Fruit fly (Drosophila melanogaster) whole organism, wandering third instar larva: ENCODE measurements around the gene CG34170.

Experiments
- Abd-B ChIP-seq: fragments of >200 bp; optimal IDR thresholded peaks from 2 replicates; lab custom pipeline; 2017; ENCODE audit warnings: missing biosample characterization, missing genetic modification characterization
- CG9705 ChIP-seq: fragments of 200-800 bp; sonication (Bioruptor generic); optimal IDR thresholded peaks from 2 replicates; lab custom pipeline; 2018; ENCODE audit warnings: missing biosample characterization, mild to moderate bottlenecking, missing genetic modification characterization
- Dfd ChIP-seq: fragments of >200 bp; optimal IDR thresholded peaks from 2 replicates; lab custom pipeline; 2017; ENCODE audit warnings: missing biosample characterization, missing genetic modification characterization
- Dif ChIP-seq: fragments of 200-275, 200-300 bp; sonication (Bioruptor generic); optimal IDR thresholded peaks from 2 replicates; lab custom pipeline; 2018; ENCODE audit warnings: missing biosample characterization, missing genetic modification characterization; ENCODE audit not compliant: partially characterized antibody
- HLH106 ChIP-seq: fragments of 200-800 bp; optimal IDR thresholded peaks from 3 replicates; lab custom pipeline; 2019; ENCODE audit warnings: missing biosample characterization, mild to moderate bottlenecking, missing genetic modification characterization, moderate library complexity
- Hnf4 ChIP-seq: fragments of 200-800 bp; sonication (Bioruptor generic); optimal IDR thresholded peaks from 2 replicates; lab custom pipeline; 2016; ENCODE audit warnings: missing biosample characterization, mild to moderate bottlenecking, missing genetic modification characterization
- Jra ChIP-seq: sonication (Bioruptor generic); optimal IDR thresholded peaks from 2 replicates; lab custom pipeline; 2016; ENCODE audit warnings: missing biosample characterization, missing genetic modification characterization
- Mio ChIP-seq: sonication (Bioruptor generic); optimal IDR thresholded peaks from 2 replicates; lab custom pipeline; 2016; ENCODE audit warnings: missing biosample characterization, missing genetic modification characterization
- Myc ChIP-seq: fragments of >200 bp; optimal IDR thresholded peaks from 2 replicates; lab custom pipeline; 2017
- N ChIP-seq: fragments of >200 bp; optimal IDR thresholded peaks from 2 replicates; lab custom pipeline; 2018; ENCODE audit warnings: missing biosample characterization, missing external identifiers, missing genetic modification characterization
- OdsH ChIP-seq: fragments of 200-800 bp; sonication (Bioruptor generic); optimal IDR thresholded peaks from 2 replicates; lab custom pipeline; 2016; ENCODE audit warnings: missing biosample characterization, mild to moderate bottlenecking, missing genetic modification characterization
- Rel ChIP-seq, 2 experiments: fragments of 200-800 bp; sonication (Bioruptor generic) in 1 of 2; optimal IDR thresholded peaks; 2 replicates in 1 of 2; 3 replicates in 1 of 2; lab custom pipeline; 2016 to 2019; ENCODE audit warnings: mild to moderate bottlenecking in 2 of 2, missing biosample characterization in 2 of 2, missing genetic modification characterization in 2 of 2, moderate library complexity in 1 of 2
- Sp1 ChIP-seq: fragments of 200-800 bp; sonication (Bioruptor generic); optimal IDR thresholded peaks from 3 replicates; lab custom pipeline; 2019; ENCODE audit warnings: missing biosample characterization, mild to moderate bottlenecking, missing genetic modification characterization, moderate library complexity
- Vsx2 ChIP-seq: fragments of 200-300, 225-300 bp; sonication (Bioruptor generic); optimal IDR thresholded peaks from 2 replicates; lab custom pipeline; 2018; ENCODE audit warnings: missing biosample characterization, missing genetic modification characterization; ENCODE audit not compliant: partially characterized antibody
- br ChIP-seq: fragments of 200-800 bp; sonication (Bioruptor generic); optimal IDR thresholded peaks from 2 replicates; lab custom pipeline; 2016; ENCODE audit warnings: missing biosample characterization, missing genetic modification characterization
- brk ChIP-seq: fragments of 200-800 bp; sonication (Bioruptor generic); optimal IDR thresholded peaks from 2 replicates; lab custom pipeline; 2016; ENCODE audit warnings: missing biosample characterization, mild to moderate bottlenecking, missing genetic modification characterization
- dl ChIP-seq, 2 experiments: fragments of 175-275, 200-275 bp in 1 of 2; fragments of 200-275 bp in 1 of 2; sonication (Bioruptor generic); optimal IDR thresholded peaks; lab custom pipeline; 2018; ENCODE audit warnings: mild to moderate bottlenecking in 2 of 2, missing biosample characterization in 2 of 2, missing genetic modification characterization in 2 of 2, moderate library complexity in 2 of 2; ENCODE audit not compliant: partially characterized antibody in 2 of 2, insufficient read depth in 1 of 2
- dmrt93B ChIP-seq: fragments of 200-800 bp; sonication (Bioruptor generic); optimal IDR thresholded peaks from 2 replicates; lab custom pipeline; 2018; ENCODE audit warnings: missing biosample characterization, mild to moderate bottlenecking, missing genetic modification characterization
- dsf ChIP-seq: sonication (Bioruptor generic); optimal IDR thresholded peaks from 2 replicates; lab custom pipeline; 2016; ENCODE audit warnings: missing biosample characterization, missing genetic modification characterization, borderline replicate concordance
- ey ChIP-seq: fragments of 200-800 bp; sonication (Bioruptor generic); optimal IDR thresholded peaks from 2 replicates; lab custom pipeline; 2016; ENCODE audit warnings: missing biosample characterization, missing genetic modification characterization
- foxo ChIP-seq, 2 experiments: fragments of 200-800 bp; sonication (Bioruptor generic); optimal IDR thresholded peaks; 2 replicates in 1 of 2; 3 replicates in 1 of 2; lab custom pipeline; 2016 to 2017; ENCODE audit warnings: missing biosample characterization in 2 of 2, missing genetic modification characterization in 2 of 2
- h ChIP-seq: fragments of 200-800 bp; sonication (Bioruptor generic); optimal IDR thresholded peaks from 3 replicates; lab custom pipeline; 2016; ENCODE audit warnings: missing biosample characterization, mild to moderate bottlenecking, missing genetic modification characterization
- jim ChIP-seq: fragments of 175-275, 200-325 bp; sonication (Bioruptor generic); optimal IDR thresholded peaks from 2 replicates; lab custom pipeline; 2016; ENCODE audit warnings: missing biosample characterization, mild to moderate bottlenecking, missing genetic modification characterization
- pan ChIP-seq: fragments of >200 bp; optimal IDR thresholded peaks from 2 replicates; lab custom pipeline; 2017
- rgr ChIP-seq: fragments of 200-800 bp; sonication (Bioruptor generic); optimal IDR thresholded peaks from 3 replicates; lab custom pipeline; 2016; ENCODE audit warnings: missing biosample characterization, mild to moderate bottlenecking, missing genetic modification characterization
- tai ChIP-seq: sonication (Bioruptor generic); optimal IDR thresholded peaks from 2 replicates; lab custom pipeline; 2016; ENCODE audit warnings: missing biosample characterization, missing genetic modification characterization
- woc ChIP-seq: sonication (Bioruptor generic); optimal IDR thresholded peaks from 2 replicates; lab custom pipeline; 2016; ENCODE audit warnings: missing biosample characterization, mild to moderate bottlenecking, missing genetic modification characterization

The CG34170 gene

DNA sequence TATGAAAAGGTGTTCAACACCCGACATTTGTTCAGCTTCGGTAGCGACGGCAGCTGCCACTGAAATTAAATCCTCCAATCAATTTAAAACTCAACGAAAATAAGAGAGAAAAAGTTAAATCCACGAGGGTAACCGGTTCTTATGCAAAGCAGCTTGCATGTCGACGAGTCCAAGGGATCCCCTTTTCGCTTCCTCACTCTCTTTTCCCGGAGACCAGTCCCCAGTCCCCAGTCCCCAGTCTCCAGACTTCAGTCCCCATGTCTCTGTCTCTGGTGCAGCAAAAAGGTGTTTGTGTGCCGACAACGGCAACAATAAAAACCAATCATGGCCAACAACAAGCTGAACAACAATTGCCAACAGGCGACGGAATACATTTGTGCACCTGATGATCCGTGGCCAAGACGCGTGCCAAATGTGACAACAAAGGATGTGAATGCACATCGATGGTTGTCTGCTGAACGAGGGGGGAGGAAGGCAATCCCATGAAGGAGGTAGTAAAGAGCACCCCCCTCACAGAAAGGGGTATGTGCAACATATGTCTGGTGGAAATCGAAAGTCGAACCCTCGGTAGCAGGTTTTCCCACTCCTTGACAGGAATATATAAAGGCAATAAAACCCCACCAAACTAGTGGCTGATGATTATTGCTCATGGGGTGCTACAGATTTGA is 43.4 kb downstream of the CG34170 start:
- TF ChIP-seq Dif (GFP tag; lab: Kevin White, UChicago) (peak; percentile 1), ey (no peak), brk (GFP tag; lab: Kevin White, UChicago) (peak; percentile 2), OdsH (no peak), Rel (GFP tag; optimal IDR thresholded peaks at IDR 0.05; lab: Kevin White, UChicago) (no peak), Rel (tag; optimal IDR thresholded peaks at IDR 0.05; lab: Kevin White, UChicago) (peak; percentile 79), Vsx2 (GFP tag; lab: Kevin White, UChicago) (peak; percentile 32), h (GFP tag; lab: Kevin White, UChicago) (peak; percentile 12), Myc (no peak)

DNA sequence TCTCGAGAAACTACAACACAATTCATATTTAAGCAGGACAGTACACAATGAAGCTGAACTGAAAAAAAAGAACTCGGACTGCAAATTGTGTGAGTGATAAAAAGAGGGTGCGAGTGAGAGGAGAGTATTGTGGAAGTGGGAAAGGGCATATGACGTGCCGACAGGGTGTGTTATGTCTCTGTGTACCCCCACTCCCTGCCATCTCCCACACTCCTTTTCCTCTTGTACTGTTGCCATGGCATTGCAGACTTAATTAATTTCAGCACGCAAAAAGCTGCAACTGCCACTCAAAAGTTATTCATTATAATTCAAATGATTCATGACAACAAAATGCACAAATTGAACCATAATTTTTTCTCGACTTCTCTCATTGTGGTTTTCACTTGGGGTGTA is 44.3 kb downstream of the CG34170 start:
- TF ChIP-seq foxo (GFP tag; optimal IDR thresholded peaks at IDR 0.05; lab: Kevin White, UChicago) = no peak
- no peak for TF ChIP-seq dmrt93B (GFP tag; lab: Kevin White, UChicago)
- TF ChIP-seq br = no peak
- no peak for TF ChIP-seq HLH106 (tag; lab: Kevin White, UChicago)
- no peak for TF ChIP-seq Abd-B (GFP tag; lab: Kevin White, UChicago)
- no peak for TF ChIP-seq Dfd (GFP tag; lab: Kevin White, UChicago)

DNA sequence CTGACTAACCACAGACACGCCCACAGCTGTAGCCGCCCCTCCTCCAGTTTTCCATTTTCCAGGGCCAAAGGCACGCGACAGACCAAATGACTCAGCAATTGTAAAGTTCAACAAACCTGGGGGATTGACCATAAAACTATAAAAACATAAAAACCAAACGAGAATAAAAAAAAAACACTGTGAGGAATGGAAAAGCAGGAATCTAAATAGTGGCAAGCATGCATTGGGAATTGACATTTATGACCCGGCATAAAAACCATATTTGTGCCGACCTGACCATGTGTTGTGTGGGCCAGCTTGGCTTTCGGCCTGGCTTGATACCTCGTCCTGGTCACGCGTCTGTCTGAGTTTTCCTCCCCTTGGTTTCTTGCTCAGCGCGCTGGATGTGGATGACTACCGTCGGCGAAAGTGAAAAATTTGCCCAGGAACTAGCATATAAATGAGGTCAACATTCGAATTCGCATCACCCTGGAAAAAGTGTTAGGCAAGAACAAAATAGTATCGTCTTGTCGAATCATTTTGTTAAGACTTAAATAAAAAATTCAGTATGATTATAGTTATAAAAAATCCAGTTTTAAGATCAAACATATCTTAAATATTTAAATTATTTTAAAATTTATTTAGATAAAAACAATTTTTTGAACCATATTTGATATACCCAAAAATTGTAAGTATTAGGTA is 44.8 kb downstream of the CG34170 start:
- TF ChIP-seq Sp1 (GFP tag; lab: Kevin White, UChicago) (no peak), woc (GFP tag; lab: Kevin White, UChicago) (no peak), tai (GFP tag; lab: Kevin White, UChicago) (no peak), dl (GFP tag; optimal IDR thresholded peaks at IDR 0.05; lab: Kevin White, UChicago; ENCODE audit: insufficient read depth in 1 of 2, partially characterized antibody in 2 of 2) (no peak), dsf (GFP tag; lab: Kevin White, UChicago) (no peak), rgr (GFP tag; lab: Kevin White, UChicago) (no peak), foxo (GFP tag; optimal IDR thresholded peaks at IDR 0.05; lab: Kevin White, UChicago) (peak in 1 of 2 experiments; percentile 2)
- TF ChIP-seq, all 38 proteins: peak for 1

- TF ChIP-seq br (no peak), rgr (GFP tag; lab: Kevin White, UChicago) (no peak), Rel (GFP tag; optimal IDR thresholded peaks at IDR 0.05; lab: Kevin White, UChicago) (no peak), Rel (tag; optimal IDR thresholded peaks at IDR 0.05; lab: Kevin White, UChicago) (no peak), Jra (no peak), Dif (GFP tag; lab: Kevin White, UChicago) (no peak), Dfd (GFP tag; lab: Kevin White, UChicago) (no peak), woc (GFP tag; lab: Kevin White, UChicago) (no peak), dmrt93B (GFP tag; lab: Kevin White, UChicago) (no peak), CG9705 (GFP tag; lab: Kevin White, UChicago) (no peak), h (GFP tag; lab: Kevin White, UChicago) (no peak), HLH106 (tag; lab: Kevin White, UChicago) (no peak)
Observed at dm6 chr2L:17263352-17263751, 48.3 kb downstream of the CG34170 start.

- TF ChIP-seq woc (GFP tag; lab: Kevin White, UChicago) = no peak
- no peak for TF ChIP-seq Dfd (GFP tag; lab: Kevin White, UChicago)
- no peak for TF ChIP-seq Rel (GFP tag; optimal IDR thresholded peaks at IDR 0.05; lab: Kevin White, UChicago)
- no peak for TF ChIP-seq Rel (tag; optimal IDR thresholded peaks at IDR 0.05; lab: Kevin White, UChicago)
- TF ChIP-seq N = no peak
- TF ChIP-seq Myc = no peak
- TF ChIP-seq dmrt93B (GFP tag; lab: Kevin White, UChicago) = no peak
- no peak for TF ChIP-seq dsf (GFP tag; lab: Kevin White, UChicago)
- no peak for TF ChIP-seq Mio (GFP tag; lab: Kevin White, UChicago)
- no peak for TF ChIP-seq jim (GFP tag; lab: Kevin White, UChicago)
- no peak for TF ChIP-seq Jra
- TF ChIP-seq pan = no peak
- no peak for TF ChIP-seq dl (GFP tag; optimal IDR thresholded peaks at IDR 0.05; lab: Kevin White, UChicago; ENCODE audit: insufficient read depth in 1 of 2, partially characterized antibody in 2 of 2)
- no peak for TF ChIP-seq rgr (GFP tag; lab: Kevin White, UChicago)
- no peak for TF ChIP-seq Sp1 (GFP tag; lab: Kevin White, UChicago)
- no peak for TF ChIP-seq brk (GFP tag; lab: Kevin White, UChicago)
- TF ChIP-seq Hnf4 = no peak
Observed at dm6 chr2L:17262231-17262630, 49.4 kb downstream of the CG34170 start.
